Worm (Caenorhabditis elegans) whole organism, L3 larva: ENCODE results near the gene K08H2.5.

Experiments
- ceh-82 ChIP-seq: fragments of 150-350 bp; optimal IDR thresholded peaks from 2 replicates; lab custom pipeline; 2014; ENCODE audit warnings: missing biosample characterization, missing genetic modification characterization
- egl-27 ChIP-seq: sonication (generic microtip); optimal IDR thresholded peaks from 4 replicates; lab custom pipeline; 2017; ENCODE audit warnings: missing biosample characterization, missing genetic modification reagents, missing genetic modification characterization
- elt-2 ChIP-seq: sonication (generic microtip); optimal IDR thresholded peaks from 2 replicates; lab custom pipeline; 2016; ENCODE audit warnings: missing genetic modification reagents, mild to moderate bottlenecking, missing genetic modification characterization, missing compliant biosample characterization
- fkh-10 ChIP-seq: sonication (generic microtip); optimal IDR thresholded peaks from 2 replicates; lab custom pipeline; 2017; ENCODE audit warnings: missing biosample characterization, missing genetic modification reagents, missing genetic modification characterization
- lin-15B ChIP-seq: fragments of 150-350 bp; optimal IDR thresholded peaks from 2 replicates; lab custom pipeline; 2014; ENCODE audit warnings: missing biosample characterization, missing genetic modification characterization
- mdl-1 ChIP-seq: fragments of 150-350 bp; optimal IDR thresholded peaks from 2 replicates; lab custom pipeline; 2014; ENCODE audit warnings: missing biosample characterization, missing genetic modification characterization
- nhr-23 ChIP-seq: fragments of 150-350 bp; optimal IDR thresholded peaks from 2 replicates; lab custom pipeline; 2014; ENCODE audit warnings: missing biosample characterization, missing genetic modification reagents, missing genetic modification characterization
- pqm-1 ChIP-seq: fragments of 150-350 bp; optimal IDR thresholded peaks from 2 replicates; lab custom pipeline; 2017; ENCODE audit warnings: missing biosample characterization, missing genetic modification characterization, inconsistent platforms
- skn-1 ChIP-seq: fragments of 150-350 bp; optimal IDR thresholded peaks from 2 replicates; lab custom pipeline; 2014; ENCODE audit warnings: missing biosample characterization, missing genetic modification characterization
- snpc-4 ChIP-seq: fragments of 150-350 bp; optimal IDR thresholded peaks from 2 replicates; lab custom pipeline; 2014; ENCODE audit warnings: missing biosample characterization, missing genetic modification characterization
- tbx-2 ChIP-seq: sonication (generic microtip); optimal IDR thresholded peaks from 2 replicates; lab custom pipeline; 2016; ENCODE audit warnings: mild to moderate bottlenecking, missing genetic modification characterization, missing compliant biosample characterization
- ztf-11 ChIP-seq: fragments of 150-350 bp; optimal IDR thresholded peaks from 2 replicates; lab custom pipeline; 2014; ENCODE audit warnings: missing biosample characterization, missing genetic modification characterization

DNA sequence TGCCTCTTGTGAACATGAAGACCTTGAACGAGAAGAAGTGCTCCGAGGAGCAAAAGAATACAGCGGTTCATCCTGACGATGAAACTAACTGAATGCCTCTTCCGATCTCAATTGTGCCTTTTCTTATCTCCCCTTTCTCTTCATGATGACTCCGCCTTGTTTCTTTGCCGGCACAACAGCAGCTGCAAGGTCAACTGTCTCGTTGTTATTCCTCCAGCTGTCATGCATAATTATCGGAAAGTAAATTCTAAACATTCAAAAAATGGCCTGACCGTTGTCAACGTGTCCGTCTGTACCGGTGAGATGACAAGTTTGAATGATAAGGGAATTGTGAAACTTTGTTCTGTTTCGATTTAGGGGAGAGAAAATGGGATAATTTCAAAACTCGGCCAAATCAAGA is 20.8 kb downstream of the K08H2.5 start, which contains the start of gene asp-4:
- no peak for TF ChIP-seq snpc-4 (tag; lab: Kevin White, UChicago)
- no peak for TF ChIP-seq egl-27 (tag; lab: Kevin White, UChicago)
- no peak for TF ChIP-seq lin-15B
- TF ChIP-seq ztf-11 (tag; lab: Kevin White, UChicago) = no peak
- no peak for TF ChIP-seq ceh-82 (tag; lab: Kevin White, UChicago)
- no peak for TF ChIP-seq nhr-23 (tag; lab: Kevin White, UChicago)
- TF ChIP-seq tbx-2 (tag; lab: Kevin White, UChicago) = no peak
- TF ChIP-seq pqm-1 (tag; lab: Kevin White, UChicago) = no peak
- TF ChIP-seq mdl-1 (tag; lab: Kevin White, UChicago) = no peak
- no peak for TF ChIP-seq fkh-10 (GFP tag; lab: Kevin White, UChicago)
- no peak for TF ChIP-seq skn-1 (tag; lab: Kevin White, UChicago)
- TF ChIP-seq elt-2 = peak; percentile 31
